Worm (Caenorhabditis elegans) whole organism, young adult: ENCODE results near the gene mlp-1.
A peak's percentile ranks its signal among the peaks of the same experiment; 100 is the strongest.

Source experiments
- efl-1 ChIP-seq: fragments of 150-350 bp; optimal IDR thresholded peaks from 2 replicates; lab custom pipeline; 2014; ENCODE audit warnings: missing biosample characterization, missing genetic modification reagents, missing genetic modification characterization
- fkh-3 ChIP-seq: sonication (generic microtip); optimal IDR thresholded peaks from 2 replicates; lab custom pipeline; 2016; ENCODE audit warnings: mild to moderate bottlenecking, missing genetic modification characterization, missing compliant biosample characterization
- lin-35 ChIP-seq, 3 experiments: fragments of 150-350 bp in 2 of 3; sonication (generic microtip) in 1 of 3; optimal IDR thresholded peaks; 2 replicates each; lab custom pipeline; 2014 to 2018; ENCODE audit warnings: missing biosample characterization in 3 of 3, missing genetic modification characterization in 3 of 3, missing genetic modification reagents in 3 of 3
- lin-54 ChIP-seq: fragments of 200-800 bp; sonication (Bioruptor generic); optimal IDR thresholded peaks from 2 replicates; lab custom pipeline; 2018; ENCODE audit warnings: mild to moderate bottlenecking, missing genetic modification characterization, missing compliant biosample characterization
- sea-2 ChIP-seq: fragments of 200-800 bp; sonication (Bioruptor generic); IDR thresholded peaks from 2 replicates; pipeline ENCODE4 v1.3.6; 2022; ENCODE audit warnings: missing genetic modification characterization, missing compliant biosample characterization
- xnd-1 ChIP-seq: sonication (generic microtip); optimal IDR thresholded peaks from 2 replicates; lab custom pipeline; 2016; ENCODE audit warnings: missing genotype, missing genetic modification reagents, missing genetic modification characterization, missing compliant biosample characterization

DNA sequence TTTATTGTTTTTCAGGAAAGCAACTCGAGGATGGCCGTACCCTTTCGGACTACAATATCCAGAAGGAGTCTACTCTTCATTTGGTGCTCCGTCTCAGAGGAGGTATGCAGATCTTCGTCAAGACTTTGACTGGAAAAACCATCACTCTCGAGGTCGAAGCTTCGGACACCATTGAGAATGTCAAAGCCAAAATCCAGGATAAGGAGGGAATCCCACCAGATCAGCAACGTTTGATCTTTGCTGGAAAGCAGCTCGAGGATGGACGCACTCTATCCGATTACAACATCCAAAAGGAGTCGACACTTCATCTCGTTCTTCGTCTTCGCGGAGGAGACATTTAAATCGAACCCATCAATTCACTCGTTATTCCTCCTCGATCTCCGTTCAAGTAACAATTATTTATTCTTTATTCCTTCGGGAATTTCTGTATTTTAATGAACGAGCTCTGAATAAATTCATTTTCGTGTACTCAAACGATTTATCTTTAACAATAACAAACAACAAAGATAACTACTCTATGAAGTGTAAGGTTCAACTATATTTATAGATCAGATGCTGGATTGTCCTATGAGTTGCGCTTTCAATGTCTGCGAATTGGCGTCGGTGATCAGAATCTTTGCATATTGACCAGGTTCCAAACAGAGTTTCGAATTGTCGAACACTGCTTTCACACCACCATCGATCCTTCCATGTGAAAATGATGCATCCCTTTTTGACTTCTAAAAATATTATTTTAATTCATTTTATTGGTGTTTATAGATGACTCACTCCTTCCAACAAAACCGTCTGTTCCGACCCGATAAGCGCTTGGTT is 31.3 kb downstream of the mlp-1 start:
- peak; percentile 62 for TF ChIP-seq lin-54 (GFP tag; lab: Kevin White, UChicago)
- no peak for TF ChIP-seq sea-2 (GFP tag; lab: Robert Waterston, UW)
- TF ChIP-seq efl-1 (GFP tag; lab: Kevin White, UChicago): no peak
- TF ChIP-seq lin-35 (GFP tag; optimal IDR thresholded peaks at IDR 0.05; lab: Kevin White, UChicago): peak in 1 of 3 experiments; percentile 78
- TF ChIP-seq xnd-1 (tag; lab: Kevin White, UChicago): no peak
- TF ChIP-seq fkh-3 (tag; lab: Kevin White, UChicago): peak; percentile 3
